Worm (Caenorhabditis elegans): ENCODE measurements around the gene gad-3.

Gene gad-3

ce11 chrV:9146196-9146595, 26.6 kb downstream of the gad-3 start:
- TF ChIP-seq sdz-38 (tag; optimal IDR thresholded peaks at IDR 0.05) = no peak
- TF ChIP-seq zfh-2 (GFP tag; conservative IDR thresholded peaks at IDR 0.05) = no peak
- TF ChIP-seq nhr-80 (tag; optimal IDR thresholded peaks at IDR 0.05) = peak; percentile 70
- no peak for TF ChIP-seq ceh-79 (tag; optimal IDR thresholded peaks at IDR 0.05)
- no peak for TF ChIP-seq mes-4 (tag; optimal IDR thresholded peaks at IDR 0.05)

- TF ChIP-seq rpc-1 (optimal IDR thresholded peaks at IDR 0.05) = no peak
- TF ChIP-seq rpc-1 (tag; optimal IDR thresholded peaks at IDR 0.05) = no peak
- no peak for TF ChIP-seq die-1 (tag; optimal IDR thresholded peaks at IDR 0.05)
- no peak for TF ChIP-seq tbx-9 (tag; optimal IDR thresholded peaks at IDR 0.05; ENCODE audit: borderline replicate concordance)
- TF ChIP-seq B0019.2 (GFP tag; conservative IDR thresholded peaks at IDR 0.05) = no peak
- no peak for TF ChIP-seq ceh-79 (tag; optimal IDR thresholded peaks at IDR 0.05)
- TF ChIP-seq egrh-3 (GFP tag; IDR thresholded peaks at IDR 0.05) = no peak
- no peak for TF ChIP-seq Y67H2A.10 (GFP tag; conservative IDR thresholded peaks at IDR 0.05)
- TF ChIP-seq F37B4.10 (GFP tag; IDR thresholded peaks at IDR 0.05) = no peak
- TF ChIP-seq lin-40 (tag; optimal IDR thresholded peaks at IDR 0.05) = no peak
Measured at ce11 chrV:9143896-9144295, 28.9 kb downstream of the gad-3 start.

ce11 chrV:9141297-9141696, 31.5 kb downstream of the gad-3 start, which contains the start of gene pitr-3:
Gene pitr-3, minus strand, starts transcription at chrV:9141397.
- TF ChIP-seq ceh-40 (GFP tag; IDR thresholded peaks at IDR 0.05) (no peak), ceh-100 (GFP tag; IDR thresholded peaks at IDR 0.05) (no peak), ets-4 (GFP tag; optimal IDR thresholded peaks at IDR 0.05) (no peak), B0019.2 (GFP tag; conservative IDR thresholded peaks at IDR 0.05) (no peak), ceh-27 (GFP tag; optimal IDR thresholded peaks at IDR 0.05) (no peak), nfyb-1 (GFP tag; IDR thresholded peaks at IDR 0.05) (no peak), cebp-2 (GFP tag; IDR thresholded peaks at IDR 0.05) (no peak), nhr-90 (tag; optimal IDR thresholded peaks at IDR 0.05) (no peak), D2030.7 (GFP tag; IDR thresholded peaks at IDR 0.05) (no peak), dpl-1 (GFP tag; optimal IDR thresholded peaks at IDR 0.05) (no peak), tbx-9 (tag; optimal IDR thresholded peaks at IDR 0.05; ENCODE audit: borderline replicate concordance) (no peak)

- TF ChIP-seq ceh-100 (GFP tag; IDR thresholded peaks at IDR 0.05) (no peak), fkh-3 (tag; optimal IDR thresholded peaks at IDR 0.05) (no peak), F39B2.1 (GFP tag; IDR thresholded peaks at IDR 0.05) (no peak), ztf-26 (tag; optimal IDR thresholded peaks at IDR 0.05) (no peak), B0019.2 (GFP tag; conservative IDR thresholded peaks at IDR 0.05) (no peak), ceh-27 (GFP tag; optimal IDR thresholded peaks at IDR 0.05) (no peak), ztf-22 (GFP tag; optimal IDR thresholded peaks at IDR 0.05) (no peak), Y53G8AR.9 (GFP tag; conservative IDR thresholded peaks at IDR 0.05) (no peak), F55B11.4 (tag; optimal IDR thresholded peaks at IDR 0.05; ENCODE audit: borderline replicate concordance, insufficient read depth) (no peak), sdz-38 (tag; optimal IDR thresholded peaks at IDR 0.05) (no peak), lin-54 (GFP tag; optimal IDR thresholded peaks at IDR 0.05) (no peak), egl-18 (GFP tag; IDR thresholded peaks at IDR 0.05) (no peak), madf-3 (GFP tag; IDR thresholded peaks at IDR 0.05) (no peak), K12H6.12 (tag; optimal IDR thresholded peaks at IDR 0.05) (no peak), hsf-1 (GFP tag; IDR thresholded peaks at IDR 0.05) (no peak)
Measured at ce11 chrV:9137618-9138017, 35.2 kb downstream of the gad-3 start, which contains the start of gene pitr-2. Gene pitr-2, minus strand, starts transcription at chrV:9137718.

- no peak for TF ChIP-seq ceh-40 (GFP tag; IDR thresholded peaks at IDR 0.05)
- no peak for TF ChIP-seq ztf-25 (GFP tag; IDR thresholded peaks at IDR 0.05)
- TF ChIP-seq rcor-1 (GFP tag; IDR thresholded peaks at IDR 0.05) = no peak
- TF ChIP-seq B0336.3 (GFP tag; IDR thresholded peaks at IDR 0.05) = no peak
- no peak for TF ChIP-seq unc-62 (GFP tag; optimal IDR thresholded peaks at IDR 0.05)
- TF ChIP-seq hlh-26 (GFP tag; conservative IDR thresholded peaks at IDR 0.05) = no peak
- no peak for TF ChIP-seq B0035.1 (tag; optimal IDR thresholded peaks at IDR 0.05)
Measured at ce11 chrV:9133950-9134349, 38.9 kb downstream of the gad-3 start, which contains the start of gene B0222.1. Gene B0222.1, plus strand, starts transcription at chrV:9134255.

All from whole organism, young adult.